Worm (Caenorhabditis elegans) whole organism, late embryonic: ENCODE measurements around the gene ZC477.3.

Experiments
- C08G9.2 ChIP-seq: sonication (generic microtip); optimal IDR thresholded peaks from 2 replicates; lab custom pipeline; 2016; ENCODE audit warnings: mild to moderate bottlenecking, missing genetic modification characterization, moderate library complexity, missing compliant biosample characterization
- C38D4.7 ChIP-seq: fragments of 200-800 bp; sonication (Bioruptor generic); optimal IDR thresholded peaks from 2 replicates; lab custom pipeline; 2018; ENCODE audit warnings: mild to moderate bottlenecking, missing genetic modification characterization, moderate library complexity, missing compliant biosample characterization
- K02D7.2 ChIP-seq: sonication (generic microtip); optimal IDR thresholded peaks from 2 replicates; lab custom pipeline; 2017; ENCODE audit warnings: mild to moderate bottlenecking, missing genetic modification characterization, missing compliant biosample characterization
- K09A11.1 ChIP-seq: sonication (generic microtip); optimal IDR thresholded peaks from 2 replicates; lab custom pipeline; 2017; ENCODE audit warnings: antibody characterized with exemption, mild to moderate bottlenecking, missing genetic modification characterization, missing compliant biosample characterization; ENCODE audit not compliant: insufficient read depth
- T23F11.4 ChIP-seq: fragments of 200-800 bp; sonication (Bioruptor generic); optimal IDR thresholded peaks from 2 replicates; lab custom pipeline; 2018; ENCODE audit warnings: mild to moderate bottlenecking, missing genetic modification characterization, missing compliant biosample characterization
- Y22D7AL.16 ChIP-seq: sonication (generic microtip); optimal IDR thresholded peaks from 2 replicates; lab custom pipeline; 2016; ENCODE audit warnings: missing genetic modification characterization, missing compliant biosample characterization
- ahr-1 ChIP-seq: sonication (generic microtip); optimal IDR thresholded peaks from 2 replicates; lab custom pipeline; 2016; ENCODE audit warnings: missing genetic modification characterization, missing compliant biosample characterization
- ama-1 ChIP-seq: fragments of 150-350 bp; optimal IDR thresholded peaks from 2 replicates; lab custom pipeline; 2014
- ceh-18 ChIP-seq: sonication (generic microtip); optimal IDR thresholded peaks from 2 replicates; lab custom pipeline; 2016; ENCODE audit warnings: missing genetic modification characterization, missing compliant biosample characterization
- ceh-19 ChIP-seq: fragments of 200-800 bp; sonication (Bioruptor generic); optimal IDR thresholded peaks from 2 replicates; lab custom pipeline; 2018; ENCODE audit warnings: mild to moderate bottlenecking, missing genetic modification characterization, missing compliant biosample characterization
- ceh-2 ChIP-seq: sonication (generic microtip); optimal IDR thresholded peaks from 2 replicates; lab custom pipeline; 2016; ENCODE audit warnings: missing genotype, missing genetic modification characterization, missing compliant biosample characterization
- ceh-22 ChIP-seq: sonication (generic microtip); optimal IDR thresholded peaks from 2 replicates; lab custom pipeline; 2017; ENCODE audit warnings: missing biosample characterization, missing genetic modification characterization
- ceh-30 ChIP-seq: fragments of 150-350 bp; optimal IDR thresholded peaks from 2 replicates; lab custom pipeline; 2014; ENCODE audit warnings: missing biosample characterization, missing genetic modification characterization
- ceh-31 ChIP-seq: sonication (generic microtip); optimal IDR thresholded peaks from 2 replicates; lab custom pipeline; 2016; ENCODE audit warnings: missing genetic modification characterization, missing compliant biosample characterization
- ceh-34 ChIP-seq: sonication (generic microtip); optimal IDR thresholded peaks from 2 replicates; lab custom pipeline; 2016; ENCODE audit warnings: mild to moderate bottlenecking, missing genetic modification characterization, missing compliant biosample characterization
- ceh-48 ChIP-seq: sonication (generic microtip); optimal IDR thresholded peaks from 2 replicates; lab custom pipeline; 2016; ENCODE audit warnings: missing genetic modification characterization, inconsistent platforms, missing compliant biosample characterization
- ceh-9 ChIP-seq: sonication (generic microtip); optimal IDR thresholded peaks from 2 replicates; lab custom pipeline; 2016; ENCODE audit warnings: mild to moderate bottlenecking, missing genetic modification characterization, inconsistent platforms, missing compliant biosample characterization
- che-1 ChIP-seq: sonication (generic microtip); optimal IDR thresholded peaks from 2 replicates; lab custom pipeline; 2016; ENCODE audit warnings: mild to moderate bottlenecking, missing genetic modification characterization, missing compliant biosample characterization
- dmd-4 ChIP-seq: sonication (generic microtip); optimal IDR thresholded peaks from 2 replicates; lab custom pipeline; 2016; ENCODE audit warnings: borderline replicate concordance, missing genetic modification characterization, missing compliant biosample characterization
- dve-1 ChIP-seq: sonication (generic microtip); optimal IDR thresholded peaks from 2 replicates; lab custom pipeline; 2017; ENCODE audit warnings: antibody characterized with exemption, mild to moderate bottlenecking, missing genetic modification characterization, missing compliant biosample characterization
- elt-2 ChIP-seq: sonication (generic microtip); optimal IDR thresholded peaks from 2 replicates; lab custom pipeline; 2016; ENCODE audit warnings: missing genetic modification reagents, missing genetic modification characterization, missing compliant biosample characterization
- elt-4 ChIP-seq: sonication (generic microtip); optimal IDR thresholded peaks from 2 replicates; lab custom pipeline; 2016; ENCODE audit warnings: missing genetic modification characterization, missing compliant biosample characterization
- fax-1 ChIP-seq: sonication (generic microtip); optimal IDR thresholded peaks from 2 replicates; lab custom pipeline; 2016; ENCODE audit warnings: missing genotype, missing genetic modification characterization, missing compliant biosample characterization
- fkh-10 ChIP-seq: fragments of 150-350 bp; optimal IDR thresholded peaks from 2 replicates; lab custom pipeline; 2014; ENCODE audit warnings: missing biosample characterization, missing genetic modification reagents, missing genetic modification characterization
- fkh-6 ChIP-seq: sonication (generic microtip); optimal IDR thresholded peaks from 2 replicates; lab custom pipeline; 2016; ENCODE audit warnings: missing genetic modification characterization, missing compliant biosample characterization
- gmeb-2 ChIP-seq: sonication (generic microtip); optimal IDR thresholded peaks from 2 replicates; lab custom pipeline; 2016; ENCODE audit warnings: missing genetic modification characterization, inconsistent platforms, missing compliant biosample characterization
- hlh-15 ChIP-seq: sonication (generic microtip); optimal IDR thresholded peaks from 2 replicates; lab custom pipeline; 2016; ENCODE audit warnings: missing genetic modification characterization, missing compliant biosample characterization
- hlh-30 ChIP-seq: sonication (generic microtip); optimal IDR thresholded peaks from 2 replicates; lab custom pipeline; 2017; ENCODE audit warnings: antibody characterized with exemption, missing genetic modification characterization, missing compliant biosample characterization; ENCODE audit not compliant: insufficient read depth
- hlh-8 ChIP-seq: sonication (generic microtip); optimal IDR thresholded peaks from 2 replicates; lab custom pipeline; 2016; ENCODE audit warnings: missing genotype, missing genetic modification characterization, missing compliant biosample characterization
- lim-6 ChIP-seq: sonication (generic microtip); optimal IDR thresholded peaks from 2 replicates; lab custom pipeline; 2016; ENCODE audit warnings: missing genetic modification characterization, missing compliant biosample characterization
- madf-2 ChIP-seq: sonication (generic microtip); optimal IDR thresholded peaks from 2 replicates; lab custom pipeline; 2017; ENCODE audit warnings: missing genetic modification characterization, missing compliant biosample characterization
- mec-3 ChIP-seq: sonication (generic microtip); optimal IDR thresholded peaks from 2 replicates; lab custom pipeline; 2016; ENCODE audit warnings: borderline replicate concordance, missing genetic modification characterization, missing compliant biosample characterization
- nfya-1 ChIP-seq: sonication (generic microtip); optimal IDR thresholded peaks from 2 replicates; lab custom pipeline; 2017; ENCODE audit warnings: missing genetic modification characterization, mild to moderate bottlenecking, missing compliant biosample characterization, antibody characterized with exemption, moderate library complexity
- nhr-232 ChIP-seq: sonication (generic microtip); optimal IDR thresholded peaks from 2 replicates; lab custom pipeline; 2016; ENCODE audit warnings: missing genetic modification characterization, missing compliant biosample characterization
- pat-9 ChIP-seq: fragments of 200-800 bp; sonication (Bioruptor generic); optimal IDR thresholded peaks from 2 replicates; lab custom pipeline; 2018; ENCODE audit warnings: mild to moderate bottlenecking, missing genetic modification characterization, moderate library complexity, missing compliant biosample characterization
- pax-1 ChIP-seq: fragments of 150-350 bp; optimal IDR thresholded peaks from 2 replicates; lab custom pipeline; 2014; ENCODE audit warnings: missing biosample characterization, missing genetic modification characterization
- pha-4 ChIP-seq: fragments of 150-350 bp; optimal IDR thresholded peaks from 2 replicates; lab custom pipeline; 2018; ENCODE audit warnings: missing biosample characterization, missing genetic modification reagents, missing genetic modification characterization
- pros-1 ChIP-seq: fragments of 150-350 bp; optimal IDR thresholded peaks from 2 replicates; lab custom pipeline; 2014; ENCODE audit warnings: missing biosample characterization, missing genetic modification reagents, missing genetic modification characterization
- rnt-1 ChIP-seq: sonication (generic microtip); optimal IDR thresholded peaks from 2 replicates; lab custom pipeline; 2016; ENCODE audit warnings: missing genetic modification characterization, missing compliant biosample characterization
- sox-4 ChIP-seq: sonication (generic microtip); optimal IDR thresholded peaks from 2 replicates; lab custom pipeline; 2017; ENCODE audit warnings: mild to moderate bottlenecking, missing genetic modification characterization, inconsistent platforms, missing compliant biosample characterization
- syd-9 ChIP-seq: sonication (generic microtip); optimal IDR thresholded peaks from 2 replicates; lab custom pipeline; 2016; ENCODE audit warnings: mild to moderate bottlenecking, missing genetic modification characterization, moderate library complexity, missing compliant biosample characterization
- tbx-2 ChIP-seq: sonication (generic microtip); optimal IDR thresholded peaks from 2 replicates; lab custom pipeline; 2016; ENCODE audit warnings: missing genetic modification characterization, missing compliant biosample characterization
- tbx-7 ChIP-seq: sonication (generic microtip); optimal IDR thresholded peaks from 2 replicates; lab custom pipeline; 2016; ENCODE audit warnings: missing genotype, missing genetic modification characterization, missing compliant biosample characterization
- ttx-3 ChIP-seq: sonication (generic microtip); optimal IDR thresholded peaks from 2 replicates; lab custom pipeline; 2016; ENCODE audit warnings: missing genetic modification reagents, missing genetic modification characterization, missing compliant biosample characterization
- unc-3 ChIP-seq, 2 experiments: fragments of 200-800 bp in 1 of 2; sonication (Bioruptor generic) in 1 of 2; sonication (generic microtip) in 1 of 2; conservative IDR thresholded peaks in 1 of 2; optimal IDR thresholded peaks in 1 of 2; 2 replicates each; pipeline versions ENCODE4 v1.3.6 to Lab custom; 2016 to 2022; ENCODE audit warnings: missing compliant biosample characterization in 2 of 2, missing genetic modification characterization in 2 of 2, missing genetic modification reagents in 1 of 2
- unc-42 ChIP-seq: sonication (generic microtip); optimal IDR thresholded peaks from 2 replicates; lab custom pipeline; 2016; ENCODE audit warnings: missing genotype, missing genetic modification characterization, missing compliant biosample characterization
- unc-55 ChIP-seq: sonication (generic microtip); optimal IDR thresholded peaks from 2 replicates; lab custom pipeline; 2017; ENCODE audit warnings: missing biosample characterization, missing genetic modification reagents, missing genetic modification characterization
- unc-86 ChIP-seq: sonication (generic microtip); optimal IDR thresholded peaks from 2 replicates; lab custom pipeline; 2016; ENCODE audit warnings: missing genetic modification characterization, missing compliant biosample characterization
- zip-5 ChIP-seq: sonication (generic microtip); optimal IDR thresholded peaks from 2 replicates; lab custom pipeline; 2016; ENCODE audit warnings: missing genetic modification characterization, missing compliant biosample characterization

Gene ZC477.3

DNA sequence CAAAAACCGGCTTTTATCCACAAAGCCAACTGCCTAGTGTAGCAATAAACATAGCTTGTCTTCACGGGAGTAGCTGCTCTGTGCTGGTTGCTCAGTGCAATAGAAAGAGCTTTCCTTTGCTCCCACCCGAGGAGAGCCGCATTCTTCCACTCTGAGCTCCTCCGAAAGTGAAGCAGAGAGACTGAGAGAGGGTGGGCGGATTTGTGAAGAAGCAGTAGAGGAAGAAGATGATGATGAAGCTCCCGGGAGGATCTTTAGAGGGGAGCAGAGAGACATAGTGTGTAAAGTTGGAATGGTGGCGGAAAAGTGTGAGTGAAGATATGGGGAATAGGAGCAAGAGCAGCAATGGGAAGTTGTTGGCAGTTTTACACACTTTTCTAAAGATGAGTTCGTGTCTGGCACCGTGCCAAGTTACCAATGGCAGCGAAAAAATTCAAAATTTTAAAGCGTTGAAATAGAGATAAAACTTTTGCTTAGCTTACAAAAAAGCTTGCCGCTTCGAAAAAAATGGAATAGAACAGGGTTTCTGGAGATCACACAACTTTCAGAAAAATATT is 4.7 kb upstream of the ZC477.3 start, which contains the start of gene ZC477.4 (continued):
- TF ChIP-seq unc-3 (GFP tag; conservative IDR thresholded peaks at IDR 0.05; lab: Robert Waterston, UW) (no peak; the same call in 1 of the 2 replicates), unc-3 (tag; optimal IDR thresholded peaks at IDR 0.05; lab: Kevin White, UChicago) (no peak), ceh-9 (tag; lab: Kevin White, UChicago) (no peak), dmd-4 (no peak), sox-4 (no peak), fkh-10 (GFP tag; lab: Kevin White, UChicago) (no peak), hlh-8 (tag; lab: Kevin White, UChicago) (peak; percentile 19), syd-9 (tag; lab: Kevin White, UChicago) (no peak), madf-2 (tag; lab: Kevin White, UChicago) (no peak), zip-5 (tag; lab: Kevin White, UChicago) (no peak), unc-55 (GFP tag; lab: Kevin White, UChicago) (peak; percentile 72), ahr-1 (tag; lab: Kevin White, UChicago) (no peak), ceh-19 (GFP tag; lab: Kevin White, UChicago) (no peak), T23F11.4 (no peak), C38D4.7 (GFP tag; lab: Kevin White, UChicago) (no peak), unc-42 (tag; lab: Kevin White, UChicago) (peak; percentile 4), ceh-2 (tag; lab: Kevin White, UChicago) (no peak), ceh-48 (no peak), pros-1 (no peak), fax-1 (no peak)

DNA sequence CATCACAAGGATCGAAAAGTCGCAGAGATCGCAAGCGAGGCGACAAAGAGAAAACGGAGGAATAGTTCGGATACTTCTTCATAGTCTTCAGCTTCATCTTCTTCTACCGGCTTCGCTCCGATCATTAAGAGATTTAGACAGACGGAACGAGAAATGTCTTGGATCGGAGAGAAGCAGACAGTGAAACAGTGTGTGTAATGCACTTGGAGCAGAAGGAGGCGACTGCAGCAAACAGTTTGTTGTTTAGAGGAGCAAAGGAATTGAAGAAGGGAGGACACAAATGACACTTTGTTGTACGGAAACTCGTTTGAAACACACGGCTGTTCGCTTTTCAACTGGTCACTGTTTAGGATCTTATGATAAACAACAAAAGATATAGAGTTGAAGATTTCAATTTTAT is 3.9 kb upstream of the ZC477.3 start:
- TF ChIP-seq zip-5 (tag; lab: Kevin White, UChicago) = no peak
- no peak for TF ChIP-seq ceh-30 (tag; lab: Kevin White, UChicago)
- TF ChIP-seq che-1 (tag; lab: Kevin White, UChicago) = no peak
- TF ChIP-seq ceh-34 = peak; percentile 56
- no peak for TF ChIP-seq tbx-7 (tag; lab: Kevin White, UChicago)
- peak; percentile 21 for TF ChIP-seq unc-55 (GFP tag; lab: Kevin White, UChicago)
- TF ChIP-seq fkh-6 (tag; lab: Kevin White, UChicago) = no peak
- no peak for TF ChIP-seq dmd-4
- no peak for TF ChIP-seq ceh-31 (tag; lab: Kevin White, UChicago)
- peak; percentile 24 for TF ChIP-seq tbx-2 (tag; lab: Kevin White, UChicago)
- TF ChIP-seq unc-86 (tag; lab: Kevin White, UChicago) = no peak
- no peak for TF ChIP-seq T23F11.4
- peak; percentile 46 for TF ChIP-seq ceh-18
- no peak for TF ChIP-seq fax-1
- no peak for TF ChIP-seq ttx-3 (tag; lab: Kevin White, UChicago)
- no peak for TF ChIP-seq elt-4 (tag; lab: Kevin White, UChicago)
- peak; percentile 51 for TF ChIP-seq nfya-1
- no peak for TF ChIP-seq lim-6 (tag; lab: Kevin White, UChicago)
- no peak for TF ChIP-seq gmeb-2
- TF ChIP-seq syd-9 (tag; lab: Kevin White, UChicago) = no peak
- no peak for TF ChIP-seq elt-2 (tag; lab: Kevin White, UChicago)
- no peak for TF ChIP-seq mec-3
- TF ChIP-seq Y22D7AL.16 (tag; lab: Kevin White, UChicago) = no peak
- TF ChIP-seq C08G9.2 (tag; lab: Kevin White, UChicago) = no peak
- TF ChIP-seq K02D7.2 (tag; lab: Kevin White, UChicago) = no peak
- no peak for TF ChIP-seq ama-1 (lab: Kevin White, UChicago)

DNA sequence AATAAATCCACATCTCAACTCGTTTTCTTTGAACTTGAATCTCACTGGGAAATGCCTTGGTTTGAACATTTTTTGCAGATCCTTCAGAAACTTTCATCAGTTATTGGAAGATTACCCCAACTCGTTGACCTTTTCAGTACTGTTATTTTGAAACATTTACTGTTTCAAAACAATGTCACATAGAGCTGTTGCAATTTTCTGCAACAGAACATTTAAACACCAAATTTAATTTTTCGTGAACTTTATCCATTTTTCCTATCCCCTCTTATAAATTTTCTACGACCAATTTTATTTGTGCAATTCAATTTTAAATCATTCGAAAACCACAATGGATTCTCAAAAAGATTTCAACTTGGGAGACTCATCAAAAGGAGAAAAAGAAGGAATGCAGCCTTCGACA is 4.6 kb downstream of the ZC477.3 start, which contains the start of gene ZC477.2:
TSS of gene ZC477.2 (plus strand) at position 301 of the 400 bp plus-strand sequence.
- TF ChIP-seq nhr-232 (no peak), rnt-1 (tag; lab: Kevin White, UChicago) (no peak), C08G9.2 (tag; lab: Kevin White, UChicago) (no peak), fkh-6 (tag; lab: Kevin White, UChicago) (no peak), ceh-22 (no peak), ceh-18 (no peak), ama-1 (lab: Kevin White, UChicago) (no peak), fkh-10 (GFP tag; lab: Kevin White, UChicago) (no peak), pax-1 (no peak), dve-1 (tag; lab: Kevin White, UChicago) (no peak), pha-4 (tag; lab: Kevin White, UChicago) (no peak), madf-2 (tag; lab: Kevin White, UChicago) (no peak), hlh-15 (tag; lab: Kevin White, UChicago) (no peak), lim-6 (tag; lab: Kevin White, UChicago) (no peak), K09A11.1 (tag; lab: Kevin White, UChicago) (no peak), hlh-30 (no peak), unc-3 (GFP tag; conservative IDR thresholded peaks at IDR 0.05; lab: Robert Waterston, UW) (no peak), unc-3 (tag; optimal IDR thresholded peaks at IDR 0.05; lab: Kevin White, UChicago) (no peak), ceh-2 (tag; lab: Kevin White, UChicago) (no peak), pat-9 (tag; lab: Kevin White, UChicago) (no peak), ceh-19 (GFP tag; lab: Kevin White, UChicago) (no peak)
